Fruit fly (Drosophila melanogaster) whole organism, embryonic: ENCODE data around the gene CG5541.

ENCODE experiments used
- Antp ChIP-seq: fragments of 200-800 bp; sonication (Bioruptor generic); optimal IDR thresholded peaks from 3 replicates; lab custom pipeline; 2016; ENCODE audit warnings: missing biosample characterization, missing genetic modification characterization
- CG1024 ChIP-seq: fragments of 200-800 bp; sonication (Bioruptor generic); IDR thresholded peaks from 2 replicates; pipeline ENCODE4 v1.3.6; 2022; ENCODE audit warnings: missing biosample characterization, missing genetic modification characterization
- CG10431 ChIP-seq: fragments of 200-800 bp; sonication (Bioruptor generic); optimal IDR thresholded peaks from 3 replicates; lab custom pipeline; 2018; ENCODE audit warnings: missing biosample characterization, mild to moderate bottlenecking, missing genetic modification characterization
- CG12155 ChIP-seq: fragments of 200-800 bp; sonication (Bioruptor generic); optimal IDR thresholded peaks from 3 replicates; lab custom pipeline; 2016; ENCODE audit warnings: missing biosample characterization, missing genetic modification characterization
- CG12236 ChIP-seq: fragments of 200-800 bp; sonication (Bioruptor generic); optimal IDR thresholded peaks from 2 replicates; lab custom pipeline; 2016; ENCODE audit warnings: missing biosample characterization, missing genetic modification characterization
- CG1233 ChIP-seq: fragments of 200-800 bp; sonication (Bioruptor generic); optimal IDR thresholded peaks from 4 replicates; lab custom pipeline; 2018; ENCODE audit warnings: missing biosample characterization, mild to moderate bottlenecking, missing genetic modification characterization
- CG12391 ChIP-seq: fragments of 200-800 bp; sonication (Bioruptor generic); optimal IDR thresholded peaks from 3 replicates; lab custom pipeline; 2018; ENCODE audit warnings: missing biosample characterization, mild to moderate bottlenecking, missing genetic modification characterization, moderate library complexity
- CG15011 ChIP-seq: fragments of 200-800 bp; sonication (Bioruptor generic); optimal IDR thresholded peaks from 3 replicates; lab custom pipeline; 2018; ENCODE audit warnings: missing biosample characterization, mild to moderate bottlenecking, missing genetic modification characterization
- CG1792 ChIP-seq: fragments of 200-800 bp; sonication (Bioruptor generic); optimal IDR thresholded peaks from 2 replicates; lab custom pipeline; 2016; ENCODE audit warnings: missing biosample characterization, missing genetic modification characterization
- CG18476 ChIP-seq: fragments of 200-800 bp; sonication (Bioruptor generic); optimal IDR thresholded peaks from 2 replicates; lab custom pipeline; 2016; ENCODE audit warnings: missing biosample characterization, mild to moderate bottlenecking, missing genetic modification characterization
- CG2678 ChIP-seq: fragments of 200-800 bp; sonication (Bioruptor generic); optimal IDR thresholded peaks from 3 replicates; lab custom pipeline; 2019; ENCODE audit warnings: missing biosample characterization, mild to moderate bottlenecking, missing genetic modification characterization, moderate library complexity
- CG2712 ChIP-seq: fragments of 200-800 bp; optimal IDR thresholded peaks from 3 replicates; lab custom pipeline; 2019; ENCODE audit warnings: missing biosample characterization, mild to moderate bottlenecking, missing genetic modification characterization, moderate library complexity
- CG3065 ChIP-seq: fragments of 200-800 bp; sonication (Bioruptor generic); optimal IDR thresholded peaks from 2 replicates; lab custom pipeline; 2016; ENCODE audit warnings: missing biosample characterization, missing genetic modification characterization
- CG3163 ChIP-seq: fragments of 200-800 bp; sonication (Bioruptor generic); optimal IDR thresholded peaks from 3 replicates; lab custom pipeline; 2016; ENCODE audit warnings: missing biosample characterization, missing genetic modification characterization
- CG33213 ChIP-seq: fragments of 200-800 bp; sonication (Bioruptor generic); optimal IDR thresholded peaks from 3 replicates; lab custom pipeline; 2016; ENCODE audit warnings: missing biosample characterization, missing genetic modification characterization
- CG4282 ChIP-seq: fragments of 200-800 bp; sonication (Bioruptor generic); optimal IDR thresholded peaks from 2 replicates; lab custom pipeline; 2016; ENCODE audit warnings: missing biosample characterization, missing genetic modification characterization
- CG5245 ChIP-seq: fragments of 200-800 bp; sonication (Bioruptor generic); optimal IDR thresholded peaks from 3 replicates; lab custom pipeline; 2016; ENCODE audit warnings: missing biosample characterization, missing genetic modification characterization
- CG6272 ChIP-seq: fragments of 200-800 bp; sonication (Bioruptor generic); IDR thresholded peaks from 2 replicates; pipeline ENCODE4 v1.3.6; 2022; ENCODE audit warnings: missing biosample characterization, missing genetic modification characterization
- CG7745 ChIP-seq: fragments of 200-800 bp; sonication (Bioruptor generic); optimal IDR thresholded peaks from 2 replicates; lab custom pipeline; 2018; ENCODE audit warnings: missing biosample characterization, mild to moderate bottlenecking, missing genetic modification characterization, moderate library complexity
- CG7963 ChIP-seq: fragments of 200-800 bp; sonication (Bioruptor generic); IDR thresholded peaks from 3 replicates; pipeline ENCODE4 v1.3.6; 2022; ENCODE audit warnings: missing biosample characterization, missing genetic modification characterization; ENCODE audit not compliant: partially characterized antibody
- CG8290 ChIP-seq, 3 experiments: fragments of 200-800 bp; sonication (Bioruptor generic); optimal IDR thresholded peaks; 2 replicates each; lab custom pipeline; 2016 to 2019; ENCODE audit warnings: missing biosample characterization in 3 of 3, missing genetic modification characterization in 3 of 3, mild to moderate bottlenecking in 2 of 3, moderate library complexity in 1 of 3
- CG8478 ChIP-seq: fragments of >200 bp; optimal IDR thresholded peaks from 2 replicates; lab custom pipeline; 2018
- CG8924 ChIP-seq: fragments of 200-800 bp; optimal IDR thresholded peaks from 3 replicates; lab custom pipeline; 2019; ENCODE audit warnings: missing biosample characterization, mild to moderate bottlenecking, missing genetic modification characterization, moderate library complexity
- CkIIα-i1 ChIP-seq: fragments of 200-800 bp; sonication (Bioruptor generic); IDR thresholded peaks from 2 replicates; pipeline ENCODE4 v1.3.6; 2022; ENCODE audit warnings: missing biosample characterization, missing genetic modification characterization
- Doc2 ChIP-seq: fragments of 200-800 bp; sonication (Bioruptor generic); IDR thresholded peaks from 2 replicates; pipeline ENCODE4 v1.3.6; 2022; ENCODE audit warnings: missing biosample characterization, missing genetic modification characterization
- Dp ChIP-seq: fragments of 200-800 bp; sonication (Bioruptor generic); optimal IDR thresholded peaks from 2 replicates; lab custom pipeline; 2018; ENCODE audit warnings: missing biosample characterization, mild to moderate bottlenecking, missing genetic modification characterization, moderate library complexity
- Hey ChIP-seq: fragments of 200-800 bp; sonication (Bioruptor generic); optimal IDR thresholded peaks from 3 replicates; lab custom pipeline; 2018; ENCODE audit warnings: missing biosample characterization, mild to moderate bottlenecking, missing genetic modification characterization
- HmgD ChIP-seq: fragments of 200-800 bp; sonication (Bioruptor generic); optimal IDR thresholded peaks from 3 replicates; lab custom pipeline; 2016; ENCODE audit warnings: missing biosample characterization, missing genetic modification characterization
- Hmx ChIP-seq: fragments of 200-800 bp; sonication (Bioruptor generic); optimal IDR thresholded peaks from 2 replicates; lab custom pipeline; 2016; ENCODE audit warnings: missing biosample characterization, missing genetic modification characterization
- PHDP ChIP-seq: fragments of 200-800 bp; sonication (Bioruptor generic); optimal IDR thresholded peaks from 3 replicates; lab custom pipeline; 2018; ENCODE audit warnings: missing biosample characterization, mild to moderate bottlenecking, missing genetic modification characterization, moderate library complexity
- Sin3A ChIP-seq: fragments of >200 bp; optimal IDR thresholded peaks from 2 replicates; lab custom pipeline; 2018
- Vsx1 ChIP-seq: fragments of 200-800 bp; sonication (Bioruptor generic); optimal IDR thresholded peaks from 2 replicates; lab custom pipeline; 2017; ENCODE audit warnings: missing biosample characterization, mild to moderate bottlenecking, missing genetic modification characterization, missing genetic modification reagents
- caup ChIP-seq: fragments of 200-800 bp; sonication (Bioruptor generic); optimal IDR thresholded peaks from 3 replicates; lab custom pipeline; 2017; ENCODE audit warnings: missing biosample characterization, mild to moderate bottlenecking, missing genetic modification characterization, moderate library complexity; ENCODE audit not compliant: severe bottlenecking
- chinmo ChIP-seq: fragments of 200-800 bp; sonication (Bioruptor generic); IDR thresholded peaks from 4 replicates; pipeline ENCODE4 v1.3.6; 2022; ENCODE audit warnings: missing biosample characterization, missing genetic modification characterization; ENCODE audit not compliant: partially characterized antibody
- ci ChIP-seq: fragments of 200-800 bp; sonication (Bioruptor generic); IDR thresholded peaks from 3 replicates; pipeline ENCODE4 v1.3.6; 2022; ENCODE audit warnings: missing biosample characterization, missing genetic modification characterization
- crc ChIP-seq: fragments of 200-800 bp; sonication (Bioruptor generic); optimal IDR thresholded peaks from 2 replicates; lab custom pipeline; 2016; ENCODE audit warnings: missing biosample characterization, missing genetic modification characterization
- cwo ChIP-seq: fragments of 200-800 bp; sonication (Bioruptor generic); optimal IDR thresholded peaks from 3 replicates; lab custom pipeline; 2017; ENCODE audit warnings: missing biosample characterization, missing genetic modification characterization, mild to moderate bottlenecking, moderate library complexity, missing genetic modification reagents
- dm ChIP-seq: fragments of 200-800 bp; sonication (Bioruptor generic); optimal IDR thresholded peaks from 3 replicates; lab custom pipeline; 2016; ENCODE audit warnings: missing biosample characterization, missing genetic modification characterization
- emc ChIP-seq: fragments of 200-800 bp; sonication (Bioruptor generic); optimal IDR thresholded peaks from 2 replicates; lab custom pipeline; 2016; ENCODE audit warnings: missing biosample characterization, missing genetic modification characterization
- gem ChIP-seq: fragments of 200-800 bp; sonication (Bioruptor generic); optimal IDR thresholded peaks from 2 replicates; lab custom pipeline; 2019; ENCODE audit warnings: missing biosample characterization, mild to moderate bottlenecking, missing genetic modification characterization, moderate library complexity
- inv ChIP-seq: fragments of 200-800 bp; sonication (Bioruptor generic); IDR thresholded peaks from 2 replicates; pipeline ENCODE4 v1.3.6; 2022; ENCODE audit warnings: missing biosample characterization, missing genetic modification characterization; ENCODE audit not compliant: partially characterized antibody
- ken ChIP-seq: fragments of 200-800 bp; sonication (Bioruptor generic); IDR thresholded peaks from 3 replicates; pipeline ENCODE4 v1.3.6; 2022; ENCODE audit warnings: missing biosample characterization, missing genetic modification characterization
- lov ChIP-seq, 2 experiments: fragments of 200-800 bp in 1 of 2; fragments of >200 bp in 1 of 2; sonication (Bioruptor generic) in 1 of 2; IDR thresholded peaks in 1 of 2; optimal IDR thresholded peaks in 1 of 2; 2 replicates in 1 of 2; 3 replicates in 1 of 2; pipeline versions ENCODE4 v1.3.6 to Lab custom; 2017 to 2022; ENCODE audit warnings: missing biosample characterization in 1 of 2, missing genetic modification characterization in 1 of 2
- pfk ChIP-seq: fragments of 200-800 bp; sonication (Bioruptor generic); optimal IDR thresholded peaks from 2 replicates; lab custom pipeline; 2018; ENCODE audit warnings: missing biosample characterization, mild to moderate bottlenecking, missing genetic modification characterization, moderate library complexity
- ranshi ChIP-seq: fragments of 200-800 bp; sonication (Bioruptor generic); IDR thresholded peaks from 2 replicates; pipeline ENCODE4 v1.3.6; 2022; ENCODE audit warnings: missing biosample characterization, missing genetic modification characterization
- schlank ChIP-seq: fragments of 200-800 bp; sonication (Bioruptor generic); optimal IDR thresholded peaks from 2 replicates; lab custom pipeline; 2018; ENCODE audit warnings: missing biosample characterization, mild to moderate bottlenecking, missing genetic modification characterization
- sens-2 ChIP-seq: fragments of 200-800 bp; sonication (Bioruptor generic); IDR thresholded peaks from 2 replicates; pipeline ENCODE4 v1.3.6; 2022; ENCODE audit warnings: missing biosample characterization, missing genetic modification characterization
- ttk ChIP-seq: fragments of 200-800 bp; sonication (Bioruptor generic); IDR thresholded peaks from 2 replicates; pipeline ENCODE4 v2.1.2; 2022; ENCODE audit warnings: missing biosample characterization, missing genetic modification characterization

The CG5541 gene

DNA sequence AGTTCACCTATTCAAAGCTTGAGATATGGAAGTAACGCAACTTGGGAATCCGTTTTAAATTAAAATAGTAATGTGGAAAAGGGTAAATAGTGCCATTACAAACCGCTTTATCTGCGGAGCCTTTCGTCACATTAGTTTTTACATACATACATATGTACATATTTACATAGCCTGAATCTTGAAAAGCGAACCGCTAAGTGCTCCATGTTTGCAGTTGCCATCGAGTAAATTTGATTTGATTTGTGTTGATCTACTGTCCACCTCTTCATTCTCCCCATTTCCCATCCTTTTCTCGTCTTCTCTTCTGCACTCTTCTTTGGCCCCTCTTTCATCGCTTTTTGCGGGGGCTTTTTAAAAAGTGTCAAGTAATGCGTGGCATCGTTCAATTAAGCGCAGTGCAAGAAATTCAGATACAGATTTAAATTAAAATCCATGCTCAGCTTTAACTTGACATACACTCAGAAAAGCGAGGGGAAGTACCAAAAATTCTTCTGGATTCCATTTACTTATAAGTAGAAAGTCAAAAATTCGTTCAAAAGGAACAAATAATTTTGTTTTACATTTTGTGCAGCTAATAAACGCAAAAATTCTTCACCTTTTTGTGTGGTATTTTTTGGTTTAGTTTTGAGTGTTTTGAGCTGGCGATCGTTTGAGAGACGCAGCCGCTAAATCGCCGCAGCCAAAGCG is 767 bp upstream of the CG5541 start (continued):
- TF ChIP-seq Hey (tag; lab: Kevin White, UChicago) (peak; percentile 80), gem (peak; percentile 79), CG8924 (tag; lab: Kevin White, UChicago) (peak; percentile 71), CG1024 (peak; percentile 84; the same call in 1 of the 2 replicates), CG10431 (GFP tag; lab: Kevin White, UChicago) (peak; percentile 89), chinmo (0 out of 4 replicates have a peak, but pooled peaks have one; percentile 6), CG7745 (tag; lab: Kevin White, UChicago) (peak; percentile 77), ranshi (peak; percentile 74; the same call in 1 of the 2 replicates), Sin3A (lab: Kevin White, UChicago) (no peak), CG1792 (peak; percentile 94), Doc2 (GFP tag; lab: Robert Waterston, UW) (no peak), Vsx1 (peak; percentile 93), CG3163 (GFP tag; lab: Kevin White, UChicago) (peak; percentile 72), crc (GFP tag; lab: Kevin White, UChicago) (peak; percentile 52), CG4282 (GFP tag; lab: Kevin White, UChicago) (no peak), schlank (tag; lab: Kevin White, UChicago) (peak; percentile 81), Antp (GFP tag; lab: Kevin White, UChicago) (peak; percentile 56), pfk (GFP tag; lab: Kevin White, UChicago) (peak; percentile 73), CG8290 (GFP tag; optimal IDR thresholded peaks at IDR 0.05; lab: Kevin White, UChicago) (peak; percentile 55), CG8290 (tag; optimal IDR thresholded peaks at IDR 0.05; lab: Kevin White, UChicago) (peak; percentile 93), CkIIα-i1 (peak; percentile 44; the same call in 1 of the 2 replicates), lov (optimal IDR thresholded peaks at IDR 0.05; lab: Kevin White, UChicago) (no peak), lov (GFP tag; IDR thresholded peaks at IDR 0.05; lab: Robert Waterston, UW) (peak; percentile 91), HmgD (GFP tag; lab: Kevin White, UChicago) (no peak), CG33213 (GFP tag; lab: Kevin White, UChicago) (peak; percentile 91), CG5245 (GFP tag; lab: Kevin White, UChicago) (peak; percentile 63), CG12236 (GFP tag; lab: Kevin White, UChicago) (peak; percentile 90), dm (peak; percentile 49), PHDP (tag; lab: Kevin White, UChicago) (peak; percentile 86), emc (GFP tag; lab: Kevin White, UChicago) (peak; percentile 0), CG6272 (GFP tag; lab: Robert Waterston, UW) (no peak), CG8478 (lab: Kevin White, UChicago) (no peak), CG2678 (tag; lab: Kevin White, UChicago) (peak; percentile 89), inv (no peak), Dp (no peak), CG2712 (tag; lab: Kevin White, UChicago) (peak; percentile 64), CG12155 (GFP tag; lab: Kevin White, UChicago) (no peak), CG7963 (GFP tag; lab: Robert Waterston, UW) (no peak), caup (GFP tag; lab: Kevin White, UChicago) (peak; percentile 90), CG12391 (peak; percentile 68), sens-2 (GFP tag; lab: Robert Waterston, UW) (0 out of 2 replicates have a peak, but pooled peaks have one; percentile 20), ci (GFP tag; lab: Robert Waterston, UW) (peak; percentile 95), CG18476 (GFP tag; lab: Kevin White, UChicago) (peak; percentile 81), cwo (peak; percentile 68), CG1233 (GFP tag; lab: Kevin White, UChicago) (peak; percentile 91), ken (GFP tag; lab: Robert Waterston, UW) (peak; percentile 49), ttk (peak; percentile 12; the same call in 1 of the 2 replicates), CG3065 (GFP tag; lab: Kevin White, UChicago) (peak; percentile 16), Hmx (GFP tag; lab: Kevin White, UChicago) (no peak), CG15011 (GFP tag; lab: Kevin White, UChicago) (peak; percentile 86)
